Worm (Caenorhabditis elegans) whole organism, L2 larva: ENCODE data around the gene sptl-2.
A peak's percentile ranks its signal among the peaks of the same experiment; 100 is the strongest.

Experiments
- F13H6.1 ChIP-seq: sonication (generic microtip); optimal IDR thresholded peaks from 2 replicates; lab custom pipeline; 2016; ENCODE audit warnings: missing genetic modification characterization, missing compliant biosample characterization
- R02D3.7 ChIP-seq: fragments of 150-350 bp; optimal IDR thresholded peaks from 2 replicates; lab custom pipeline; 2014; ENCODE audit warnings: missing biosample characterization, missing genetic modification characterization
- Y55F3AM.14 ChIP-seq: fragments of 200-800 bp; sonication (Bioruptor generic); optimal IDR thresholded peaks from 2 replicates; lab custom pipeline; 2018; ENCODE audit warnings: mild to moderate bottlenecking, missing genetic modification characterization, missing compliant biosample characterization
- ZK546.5 ChIP-seq: sonication (generic microtip); optimal IDR thresholded peaks from 2 replicates; lab custom pipeline; 2017; ENCODE audit warnings: missing biosample characterization, missing genetic modification characterization
- alr-1 ChIP-seq: fragments of 150-350 bp; optimal IDR thresholded peaks from 2 replicates; lab custom pipeline; 2014; ENCODE audit warnings: missing biosample characterization, missing genetic modification characterization
- ama-1 ChIP-seq: fragments of 150-350 bp; optimal IDR thresholded peaks from 2 replicates; lab custom pipeline; 2018; ENCODE audit warnings: inconsistent platforms
- blmp-1 ChIP-seq: sonication (generic microtip); optimal IDR thresholded peaks from 2 replicates; lab custom pipeline; 2017; ENCODE audit warnings: missing genetic modification characterization, mild to moderate bottlenecking, missing compliant biosample characterization, antibody characterized with exemption, moderate library complexity; ENCODE audit not compliant: insufficient read depth
- ceh-16 ChIP-seq: fragments of 150-350 bp; optimal IDR thresholded peaks from 2 replicates; lab custom pipeline; 2014; ENCODE audit warnings: missing biosample characterization, missing genetic modification characterization
- ceh-82 ChIP-seq: fragments of 150-350 bp; optimal IDR thresholded peaks from 2 replicates; lab custom pipeline; 2014; ENCODE audit warnings: missing biosample characterization, missing genetic modification characterization
- crh-2 ChIP-seq: sonication (generic microtip); optimal IDR thresholded peaks from 2 replicates; lab custom pipeline; 2017; ENCODE audit warnings: missing biosample characterization, missing genetic modification characterization
- egl-27 ChIP-seq: sonication (generic microtip); optimal IDR thresholded peaks from 3 replicates; lab custom pipeline; 2017; ENCODE audit warnings: missing biosample characterization, missing genetic modification reagents, missing genetic modification characterization
- elt-3 ChIP-seq: sonication (generic microtip); optimal IDR thresholded peaks from 2 replicates; lab custom pipeline; 2017; ENCODE audit warnings: missing biosample characterization, missing genetic modification characterization
- fos-1 ChIP-seq: fragments of 150-350 bp; optimal IDR thresholded peaks from 2 replicates; lab custom pipeline; 2014; ENCODE audit warnings: missing biosample characterization, missing genetic modification characterization
- gmeb-1 ChIP-seq: fragments of 150-350 bp; optimal IDR thresholded peaks from 2 replicates; lab custom pipeline; 2014; ENCODE audit warnings: missing biosample characterization, missing genetic modification characterization
- lin-11 ChIP-seq: fragments of 150-350 bp; sonication (generic microtip); optimal IDR thresholded peaks from 2 replicates; lab custom pipeline; 2014; ENCODE audit warnings: missing biosample characterization, missing genetic modification characterization, inconsistent platforms, mixed read lengths
- lin-13 ChIP-seq: fragments of 150-350 bp; optimal IDR thresholded peaks from 2 replicates; lab custom pipeline; 2014; ENCODE audit warnings: missing biosample characterization, missing genetic modification reagents, missing genetic modification characterization
- lin-39 ChIP-seq: fragments of 150-350 bp; optimal IDR thresholded peaks from 2 replicates; lab custom pipeline; 2014; ENCODE audit warnings: missing biosample characterization, missing genetic modification reagents, missing genetic modification characterization
- lsy-2 ChIP-seq, 2 experiments: fragments of 150-350 bp in 1 of 2; sonication (generic microtip) in 1 of 2; optimal IDR thresholded peaks; 2 replicates each; lab custom pipeline; 2014 to 2017; ENCODE audit warnings: missing biosample characterization in 2 of 2, missing genetic modification characterization in 2 of 2
- mab-5 ChIP-seq: fragments of 150-350 bp; optimal IDR thresholded peaks from 2 replicates; lab custom pipeline; 2014; ENCODE audit warnings: missing biosample characterization, missing genetic modification characterization
- mdl-1 ChIP-seq, 2 experiments: fragments of 150-350 bp in 1 of 2; sonication (generic microtip) in 1 of 2; optimal IDR thresholded peaks; 2 replicates each; lab custom pipeline; 2017; ENCODE audit warnings: missing biosample characterization in 2 of 2, missing genetic modification characterization in 2 of 2
- nhr-10 ChIP-seq: sonication (generic microtip); optimal IDR thresholded peaks from 2 replicates; lab custom pipeline; 2017; ENCODE audit warnings: missing biosample characterization, missing genetic modification characterization
- nhr-11 ChIP-seq: fragments of 150-350 bp; optimal IDR thresholded peaks from 2 replicates; lab custom pipeline; 2014; ENCODE audit warnings: missing biosample characterization, missing genetic modification characterization
- nhr-12 ChIP-seq: fragments of 150-350 bp; optimal IDR thresholded peaks from 2 replicates; lab custom pipeline; 2014; ENCODE audit warnings: missing biosample characterization, missing genetic modification characterization
- nhr-129 ChIP-seq: fragments of 150-350 bp; optimal IDR thresholded peaks from 2 replicates; lab custom pipeline; 2014; ENCODE audit warnings: missing biosample characterization, missing genetic modification characterization
- nhr-21 ChIP-seq: fragments of 150-350 bp; optimal IDR thresholded peaks from 2 replicates; lab custom pipeline; 2014; ENCODE audit warnings: missing biosample characterization, missing genetic modification characterization
- nhr-25 ChIP-seq: fragments of 150-350 bp; sonication (generic microtip); optimal IDR thresholded peaks from 3 replicates; lab custom pipeline; 2014; ENCODE audit warnings: missing biosample characterization, missing genetic modification characterization
- nhr-6 ChIP-seq: fragments of 150-350 bp; optimal IDR thresholded peaks from 2 replicates; lab custom pipeline; 2014; ENCODE audit warnings: missing biosample characterization, missing genetic modification characterization
- nhr-77 ChIP-seq: fragments of 150-350 bp; optimal IDR thresholded peaks from 2 replicates; lab custom pipeline; 2014; ENCODE audit warnings: missing biosample characterization, missing genetic modification characterization
- peb-1 ChIP-seq: fragments of 150-350 bp; optimal IDR thresholded peaks from 2 replicates; lab custom pipeline; 2014; ENCODE audit warnings: missing biosample characterization, missing genetic modification characterization
- sem-4 ChIP-seq: fragments of 150-350 bp; optimal IDR thresholded peaks from 2 replicates; lab custom pipeline; 2014; ENCODE audit warnings: missing biosample characterization, missing genetic modification reagents, missing genetic modification characterization
- sma-3 ChIP-seq: sonication (generic microtip); optimal IDR thresholded peaks from 2 replicates; lab custom pipeline; 2016; ENCODE audit warnings: missing genetic modification reagents, missing genetic modification characterization, missing compliant biosample characterization
- sma-9 ChIP-seq, 2 experiments: fragments of 150-350 bp in 1 of 2; sonication (generic microtip) in 1 of 2; optimal IDR thresholded peaks; 2 replicates each; lab custom pipeline; 2014 to 2016; ENCODE audit warnings: missing genetic modification characterization in 2 of 2, mild to moderate bottlenecking in 1 of 2, missing biosample characterization in 1 of 2, missing compliant biosample characterization in 1 of 2, missing genetic modification reagents in 1 of 2, moderate library complexity in 1 of 2
- snpc-4 ChIP-seq: fragments of 150-350 bp; optimal IDR thresholded peaks from 2 replicates; lab custom pipeline; 2014; ENCODE audit warnings: missing biosample characterization, missing genetic modification characterization
- unc-39 ChIP-seq: fragments of 150-350 bp; optimal IDR thresholded peaks from 2 replicates; lab custom pipeline; 2014; ENCODE audit warnings: missing biosample characterization, missing genetic modification characterization
- unc-55 ChIP-seq: fragments of 150-350 bp; sonication (generic microtip); optimal IDR thresholded peaks from 3 replicates; lab custom pipeline; 2014; ENCODE audit warnings: missing biosample characterization, missing genetic modification reagents, missing genetic modification characterization
- unc-62 ChIP-seq: fragments of 150-350 bp; optimal IDR thresholded peaks from 2 replicates; lab custom pipeline; 2014; ENCODE audit warnings: missing biosample characterization, missing genetic modification reagents, missing genetic modification characterization
- zag-1 ChIP-seq: fragments of 150-350 bp; optimal IDR thresholded peaks from 2 replicates; lab custom pipeline; 2014; ENCODE audit warnings: missing biosample characterization, missing genetic modification characterization
- ztf-1 ChIP-seq: fragments of 200-800 bp; sonication (Bioruptor generic); conservative IDR thresholded peaks from 2 replicates; pipeline ENCODE4 v1.3.6; 2022; ENCODE audit warnings: missing genetic modification characterization, missing compliant biosample characterization
- ztf-11 ChIP-seq: sonication (generic microtip); optimal IDR thresholded peaks from 2 replicates; lab custom pipeline; 2017; ENCODE audit warnings: missing biosample characterization, missing genetic modification characterization

The sptl-2 gene

ce11 chrV:8024752-8025151 lies 7.7 kb downstream of the sptl-2 start, which contains the start of gene F43H9.3:
Gene F43H9.3, minus strand, starts transcription at chrV:8024940.
- TF ChIP-seq fos-1 (tag; lab: Kevin White, UChicago) (peak; percentile 0), ama-1 (no peak), R02D3.7 (tag; lab: Kevin White, UChicago) (peak; percentile 62), Y55F3AM.14 (GFP tag; lab: Kevin White, UChicago) (no peak), lsy-2 (tag; optimal IDR thresholded peaks at IDR 0.05; lab: Kevin White, UChicago) (peak in 1 of 2 experiments; percentile 88), ZK546.5 (tag; lab: Kevin White, UChicago) (no peak)

DNA sequence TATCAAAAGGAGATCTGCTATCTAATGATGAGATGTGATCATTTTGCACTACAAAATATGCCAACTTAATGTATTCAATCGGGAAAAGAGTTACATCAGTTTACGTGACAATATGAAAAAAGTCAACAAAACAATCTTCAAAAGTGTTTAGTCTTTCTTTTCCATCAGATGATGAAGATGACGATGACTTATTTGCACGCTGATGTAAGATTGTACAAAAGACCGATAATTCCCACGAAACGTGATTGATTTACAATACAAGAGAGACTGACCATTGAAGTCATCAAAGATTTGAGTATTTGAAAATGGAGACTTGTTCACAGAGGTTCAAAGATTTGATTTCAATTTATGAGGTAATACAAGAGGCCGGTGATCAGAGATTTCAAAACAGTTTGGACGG lies 8.3 kb downstream of the sptl-2 start:
- TF ChIP-seq nhr-21 (tag; lab: Kevin White, UChicago) (peak; percentile 42), unc-55 (no peak), snpc-4 (no peak), Y55F3AM.14 (GFP tag; lab: Kevin White, UChicago) (no peak), egl-27 (tag; lab: Kevin White, UChicago) (no peak), ztf-1 (no peak), R02D3.7 (tag; lab: Kevin White, UChicago) (no peak), nhr-6 (tag; lab: Kevin White, UChicago) (peak; percentile 13), peb-1 (no peak), lin-11 (tag; lab: Kevin White, UChicago) (no peak), nhr-25 (tag; lab: Kevin White, UChicago) (peak; percentile 87), elt-3 (tag; lab: Kevin White, UChicago) (no peak), F13H6.1 (tag; lab: Kevin White, UChicago) (no peak), nhr-77 (tag; lab: Kevin White, UChicago) (no peak), ztf-11 (tag; lab: Kevin White, UChicago) (no peak), ceh-82 (tag; lab: Kevin White, UChicago) (no peak), unc-39 (tag; lab: Kevin White, UChicago) (no peak), lin-13 (GFP tag; lab: Kevin White, UChicago) (no peak), nhr-11 (tag; lab: Kevin White, UChicago) (no peak), gmeb-1 (tag; lab: Kevin White, UChicago) (no peak), nhr-12 (tag; lab: Kevin White, UChicago) (no peak), unc-62 (GFP tag; lab: Kevin White, UChicago) (no peak), blmp-1 (tag; lab: Kevin White, UChicago) (peak; percentile 20), nhr-10 (tag; lab: Kevin White, UChicago) (no peak), sma-9 (GFP tag; optimal IDR thresholded peaks at IDR 0.05; lab: Kevin White, UChicago) (peak; percentile 77), sma-9 (tag; optimal IDR thresholded peaks at IDR 0.05; lab: Kevin White, UChicago) (no peak), sma-3 (GFP tag; lab: Kevin White, UChicago) (no peak), nhr-129 (tag; lab: Kevin White, UChicago) (peak; percentile 95), ceh-16 (no peak), mdl-1 (tag; optimal IDR thresholded peaks at IDR 0.05; lab: Kevin White, UChicago) (peak in 1 of 2 experiments; percentile 8), zag-1 (tag; lab: Kevin White, UChicago) (no peak), crh-2 (no peak), ama-1 (no peak), alr-1 (tag; lab: Kevin White, UChicago) (no peak), sem-4 (no peak)
- TF ChIP-seq, all 48 proteins: peak for 7

DNA sequence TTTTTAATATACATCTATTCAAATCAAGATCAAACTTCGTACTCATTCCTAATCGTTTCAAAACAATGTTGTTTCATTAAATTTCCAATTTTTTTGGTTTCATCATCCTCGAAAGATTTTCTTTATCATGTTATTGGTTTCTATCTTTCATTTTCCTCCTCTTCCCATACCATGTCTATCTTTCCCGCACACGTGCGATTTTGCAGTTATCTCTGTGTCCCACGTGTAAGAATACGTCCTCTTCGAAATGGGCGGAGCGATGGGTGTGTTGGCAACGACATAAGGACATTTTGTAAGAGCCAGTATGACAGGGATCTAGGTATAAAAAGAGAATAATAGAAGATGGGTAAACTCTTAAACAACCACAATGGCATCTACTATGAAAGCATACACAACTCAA lies 9.3 kb downstream of the sptl-2 start, which contains the start of gene F43H9.4:
Gene F43H9.4, plus strand, starts transcription at position 366 of the 400 bp plus-strand sequence.
- TF ChIP-seq mdl-1 (tag; optimal IDR thresholded peaks at IDR 0.05; lab: Kevin White, UChicago): peak; percentile 77 to 79
- no peak for TF ChIP-seq lin-39 (tag; lab: Kevin White, UChicago)
- peak; percentile 82 for TF ChIP-seq nhr-25 (tag; lab: Kevin White, UChicago)
- TF ChIP-seq blmp-1 (tag; lab: Kevin White, UChicago): peak; percentile 2
- TF ChIP-seq sma-9 (GFP tag; optimal IDR thresholded peaks at IDR 0.05; lab: Kevin White, UChicago): peak; percentile 92
- no peak for TF ChIP-seq sma-9 (tag; optimal IDR thresholded peaks at IDR 0.05; lab: Kevin White, UChicago)
- no peak for TF ChIP-seq mab-5 (tag; lab: Kevin White, UChicago)
- TF ChIP-seq sma-3 (GFP tag; lab: Kevin White, UChicago): peak; percentile 66
- peak; percentile 48 for TF ChIP-seq crh-2
- TF ChIP-seq nhr-77 (tag; lab: Kevin White, UChicago): no peak
- TF ChIP-seq nhr-129 (tag; lab: Kevin White, UChicago): peak; percentile 42
- TF ChIP-seq nhr-6 (tag; lab: Kevin White, UChicago): no peak
- TF ChIP-seq ceh-82 (tag; lab: Kevin White, UChicago): no peak
- TF ChIP-seq alr-1 (tag; lab: Kevin White, UChicago): no peak
- TF ChIP-seq fos-1 (tag; lab: Kevin White, UChicago): peak; percentile 11
- TF ChIP-seq nhr-21 (tag; lab: Kevin White, UChicago): peak; percentile 42
- TF ChIP-seq unc-62 (GFP tag; lab: Kevin White, UChicago): no peak
- no peak for TF ChIP-seq ceh-16
- TF ChIP-seq R02D3.7 (tag; lab: Kevin White, UChicago): no peak
